Worm (Caenorhabditis elegans): ENCODE measurements around the gene ZK1098.11.

ZK1098.11 gene

ce11 chrIII:9580039-9580891 is 23.9 kb downstream of the ZK1098.11 start, which contains the start of gene ced-7:
Gene ced-7, minus strand, starts transcription at chrIII:9580089.
- TF ChIP-seq him-1 (tag; optimal IDR thresholded peaks at IDR 0.05) (no peak), W03F9.2 (tag; optimal IDR thresholded peaks at IDR 0.05) (no peak), dao-5 (tag; optimal IDR thresholded peaks at IDR 0.05) (no peak)

- TF ChIP-seq dao-5 (tag; optimal IDR thresholded peaks at IDR 0.05) = no peak
- no peak for TF ChIP-seq him-1 (tag; optimal IDR thresholded peaks at IDR 0.05)
- no peak for TF ChIP-seq W03F9.2 (tag; optimal IDR thresholded peaks at IDR 0.05)
Observed at ce11 chrIII:9582240-9582639, 25.8 kb downstream of the ZK1098.11 start, which contains the start of gene C48B4.3. Gene C48B4.3, minus strand, starts transcription at chrIII:9582388.

ce11 chrIII:9583224-9583623 is 26.8 kb downstream of the ZK1098.11 start:
- no peak for TF ChIP-seq him-1 (tag; optimal IDR thresholded peaks at IDR 0.05)
- no peak for TF ChIP-seq W03F9.2 (tag; optimal IDR thresholded peaks at IDR 0.05)
- no peak for TF ChIP-seq dao-5 (tag; optimal IDR thresholded peaks at IDR 0.05)

- TF ChIP-seq him-1 (tag; optimal IDR thresholded peaks at IDR 0.05) = no peak
- no peak for TF ChIP-seq dao-5 (tag; optimal IDR thresholded peaks at IDR 0.05)
- no peak for TF ChIP-seq W03F9.2 (tag; optimal IDR thresholded peaks at IDR 0.05)
Observed at ce11 chrIII:9585314-9585713, 28.9 kb downstream of the ZK1098.11 start.

ce11 chrIII:9590212-9590611 is 33.8 kb downstream of the ZK1098.11 start:
- no peak for TF ChIP-seq him-1 (tag; optimal IDR thresholded peaks at IDR 0.05)
- no peak for TF ChIP-seq W03F9.2 (tag; optimal IDR thresholded peaks at IDR 0.05)
- TF ChIP-seq dao-5 (tag; optimal IDR thresholded peaks at IDR 0.05) = no peak

- TF ChIP-seq him-1 (tag; optimal IDR thresholded peaks at IDR 0.05) (no peak), W03F9.2 (tag; optimal IDR thresholded peaks at IDR 0.05) (no peak), dao-5 (tag; optimal IDR thresholded peaks at IDR 0.05) (no peak)
Observed at ce11 chrIII:9592118-9592517, 35.7 kb downstream of the ZK1098.11 start, which contains the start of gene acox-1.5. Gene acox-1.5, minus strand, starts transcription at chrIII:9592192.

- no peak for TF ChIP-seq dao-5 (tag; optimal IDR thresholded peaks at IDR 0.05)
- no peak for TF ChIP-seq W03F9.2 (tag; optimal IDR thresholded peaks at IDR 0.05)
- TF ChIP-seq him-1 (tag; optimal IDR thresholded peaks at IDR 0.05) = no peak
Observed at ce11 chrIII:9595563-9595962, 39.2 kb downstream of the ZK1098.11 start, which contains the start of gene rom-2. Gene rom-2, minus strand, starts transcription at chrIII:9595663.

- TF ChIP-seq him-1 (tag; optimal IDR thresholded peaks at IDR 0.05) = no peak
- no peak for TF ChIP-seq W03F9.2 (tag; optimal IDR thresholded peaks at IDR 0.05)
- no peak for TF ChIP-seq dao-5 (tag; optimal IDR thresholded peaks at IDR 0.05)
Observed at ce11 chrIII:9597044-9597443, 40.6 kb downstream of the ZK1098.11 start, which contains the start of gene C48B4.12. Gene C48B4.12, plus strand, starts transcription at chrIII:9597344.

- no peak for TF ChIP-seq W03F9.2 (tag; optimal IDR thresholded peaks at IDR 0.05)
- TF ChIP-seq dao-5 (tag; optimal IDR thresholded peaks at IDR 0.05) = no peak
- TF ChIP-seq him-1 (tag; optimal IDR thresholded peaks at IDR 0.05) = no peak
Observed at ce11 chrIII:9598168-9598567, 41.8 kb downstream of the ZK1098.11 start, which contains the start of gene F58A4.1. Gene F58A4.1, plus strand, starts transcription at chrIII:9598468.

- TF ChIP-seq W03F9.2 (tag; optimal IDR thresholded peaks at IDR 0.05) (no peak), dao-5 (tag; optimal IDR thresholded peaks at IDR 0.05) (no peak)
Observed at ce11 chrIII:9600645-9601044, 44.2 kb downstream of the ZK1098.11 start, which contains the start of gene F58A4.2. Gene F58A4.2, minus strand, starts transcription at chrIII:9600745.
